Worm (Caenorhabditis elegans): ENCODE data around the gene Y46C8AL.11.

Gene Y46C8AL.11

ce11 chrIV:3899719-3900554, 43.2 kb upstream of the Y46C8AL.11 start, which contains the start of gene srz-62 (continued):
- TF ChIP-seq efl-1 (optimal IDR thresholded peaks at IDR 0.05) (no peak), efl-1 (GFP tag; optimal IDR thresholded peaks at IDR 0.05 in 1 of 2) (peak in 1 of 2 experiments; percentile 78), nhr-237 (tag; optimal IDR thresholded peaks at IDR 0.05) (no peak)

- TF ChIP-seq sox-4 (tag; optimal IDR thresholded peaks at IDR 0.05) (no peak), ceh-90 (tag; optimal IDR thresholded peaks at IDR 0.05) (no peak), egl-27 (tag; optimal IDR thresholded peaks at IDR 0.05) (no peak), mep-1 (tag; optimal IDR thresholded peaks at IDR 0.05) (no peak), nhr-20 (tag; optimal IDR thresholded peaks at IDR 0.05) (no peak), efl-1 (optimal IDR thresholded peaks at IDR 0.05) (no peak), efl-1 (GFP tag; optimal IDR thresholded peaks at IDR 0.05 in 1 of 2) (no peak), blmp-1 (tag; optimal IDR thresholded peaks at IDR 0.05) (no peak), fkh-4 (tag; optimal IDR thresholded peaks at IDR 0.05; ENCODE audit: borderline replicate concordance) (no peak), vab-15 (tag; optimal IDR thresholded peaks at IDR 0.05) (no peak), xbp-1 (tag; optimal IDR thresholded peaks at IDR 0.05) (no peak), nhr-85 (tag) (no peak), dpl-1 (GFP tag; optimal IDR thresholded peaks at IDR 0.05) (no peak), aha-1 (tag; optimal IDR thresholded peaks at IDR 0.05) (no peak), nhr-12 (tag; optimal IDR thresholded peaks at IDR 0.05) (no peak), ceh-8 (GFP tag; optimal IDR thresholded peaks at IDR 0.05) (no peak)
Measured at ce11 chrIV:3902955-3903354, 40.1 kb upstream of the Y46C8AL.11 start, which contains the start of gene F56D6.6. Gene F56D6.6 (plus strand): TSS chrIV:3903255.

ce11 chrIV:3904620-3905019, 38.5 kb upstream of the Y46C8AL.11 start, which contains the start of gene F56D6.21:
Gene F56D6.21 (plus strand): TSS chrIV:3904920.
- TF ChIP-seq C04F5.9 (tag; optimal IDR thresholded peaks at IDR 0.05) (no peak), grh-1 (GFP tag; IDR thresholded peaks at IDR 0.05) (no peak), rnt-1 (tag; optimal IDR thresholded peaks at IDR 0.05) (no peak), egl-27 (tag; optimal IDR thresholded peaks at IDR 0.05) (no peak), ceh-88 (GFP tag; IDR thresholded peaks at IDR 0.05) (no peak), ceh-8 (GFP tag; optimal IDR thresholded peaks at IDR 0.05) (no peak), fkh-8 (tag; optimal IDR thresholded peaks at IDR 0.05) (no peak), nhr-71 (tag; optimal IDR thresholded peaks at IDR 0.05) (no peak), nhr-237 (tag; optimal IDR thresholded peaks at IDR 0.05) (no peak), nhr-77 (tag; optimal IDR thresholded peaks at IDR 0.05) (no peak), ceh-82 (tag; optimal IDR thresholded peaks at IDR 0.05) (no peak), lin-15B (tag; optimal IDR thresholded peaks at IDR 0.05) (no peak), lin-13 (GFP tag; optimal IDR thresholded peaks at IDR 0.05) (no peak), ztf-11 (tag; optimal IDR thresholded peaks at IDR 0.05) (no peak), mdl-1 (tag; optimal IDR thresholded peaks at IDR 0.05) (no peak), pag-3 (tag; optimal IDR thresholded peaks at IDR 0.05; ENCODE audit: borderline replicate concordance, insufficient read depth) (no peak), mep-1 (tag; optimal IDR thresholded peaks at IDR 0.05) (no peak), unc-98 (GFP tag; IDR thresholded peaks at IDR 0.05) (no peak), efl-1 (optimal IDR thresholded peaks at IDR 0.05) (no peak), efl-1 (GFP tag; optimal IDR thresholded peaks at IDR 0.05 in 1 of 2) (no peak)

- TF ChIP-seq ztf-11 (tag; optimal IDR thresholded peaks at IDR 0.05), result no peak
- no peak for TF ChIP-seq sptf-1 (tag; optimal IDR thresholded peaks at IDR 0.05)
- TF ChIP-seq isw-1 (GFP tag; IDR thresholded peaks at IDR 0.05), result no peak
- no peak for TF ChIP-seq snpc-4 (tag; optimal IDR thresholded peaks at IDR 0.05)
- no peak for TF ChIP-seq zag-1 (tag; optimal IDR thresholded peaks at IDR 0.05)
- TF ChIP-seq lsy-2 (tag; optimal IDR thresholded peaks at IDR 0.05), result no peak
- no peak for TF ChIP-seq fkh-4 (tag; optimal IDR thresholded peaks at IDR 0.05; ENCODE audit: borderline replicate concordance)
- TF ChIP-seq tlp-1 (tag; optimal IDR thresholded peaks at IDR 0.05), result no peak
- TF ChIP-seq egl-27 (tag; optimal IDR thresholded peaks at IDR 0.05), result no peak
- no peak for TF ChIP-seq jun-1 (tag; optimal IDR thresholded peaks at IDR 0.05)
- TF ChIP-seq alr-1 (tag; optimal IDR thresholded peaks at IDR 0.05; ENCODE audit: borderline replicate concordance), result no peak
- TF ChIP-seq fkh-8 (tag; optimal IDR thresholded peaks at IDR 0.05), result no peak
- TF ChIP-seq lin-14 (GFP tag; optimal IDR thresholded peaks at IDR 0.05), result no peak
- TF ChIP-seq nhr-237 (tag; optimal IDR thresholded peaks at IDR 0.05), result no peak
- TF ChIP-seq mef-2 (tag; optimal IDR thresholded peaks at IDR 0.05), result no peak
Measured at ce11 chrIV:3906393-3906792, 36.7 kb upstream of the Y46C8AL.11 start, which contains the start of gene F56D6.11. Gene F56D6.11 (minus strand): TSS chrIV:3906493.
